Fruit fly (Drosophila melanogaster) whole organism: ENCODE measurements around the gene Ugt303B3.

Experiments used
- CG8478 ChIP-seq: fragments of >200 bp; optimal IDR thresholded peaks from 2 replicates; lab custom pipeline; 2018; ENCODE audit warnings: inconsistent platforms
- Dll ChIP-seq: fragments of >200 bp; optimal IDR thresholded peaks from 2 replicates; lab custom pipeline; 2017
- EcR ChIP-seq, 2 experiments: fragments of >200 bp; optimal IDR thresholded peaks; 2 replicates each; lab custom pipeline; 2017; ENCODE audit warnings: missing biosample characterization in 2 of 2, missing genetic modification characterization in 2 of 2, missing genetic modification reagents in 2 of 2
- pan ChIP-seq: fragments of >200 bp; optimal IDR thresholded peaks from 2 replicates; lab custom pipeline; 2017
- psq ChIP-seq: fragments of >200 bp; optimal IDR thresholded peaks from 2 replicates; lab custom pipeline; 2017
- usp ChIP-seq: fragments of >200 bp; optimal IDR thresholded peaks from 2 replicates; lab custom pipeline; 2017; ENCODE audit warnings: missing biosample characterization, missing genetic modification characterization, mixed read lengths

The Ugt303B3 gene

dm6 chr3R:23534609-23535008 lies at the start of gene Ugt303B3:
TSS of gene Ugt303B3 (minus strand) at chr3R:23534767.
- TF ChIP-seq Dll (lab: Kevin White, UChicago) (no peak), CG8478 (no peak), EcR (GFP tag; optimal IDR thresholded peaks at IDR 0.05; lab: Kevin White, UChicago) (no peak), psq (no peak), pan (lab: Kevin White, UChicago) (no peak), usp (GFP tag; lab: Kevin White, UChicago) (no peak)

- TF ChIP-seq EcR (GFP tag; optimal IDR thresholded peaks at IDR 0.05; lab: Kevin White, UChicago): no peak
- no peak for TF ChIP-seq psq
- no peak for TF ChIP-seq usp (GFP tag; lab: Kevin White, UChicago)
- TF ChIP-seq Dll (lab: Kevin White, UChicago): no peak
- TF ChIP-seq pan (lab: Kevin White, UChicago): no peak
- no peak for TF ChIP-seq CG8478
Measured at dm6 chr3R:23576618-23577017, 42.1 kb upstream of the Ugt303B3 start.

dm6 chr3R:23569195-23569594 lies 34.6 kb upstream of the Ugt303B3 start:
- TF ChIP-seq EcR (GFP tag; optimal IDR thresholded peaks at IDR 0.05; lab: Kevin White, UChicago): no peak
- no peak for TF ChIP-seq CG8478
- no peak for TF ChIP-seq Dll (lab: Kevin White, UChicago)
- no peak for TF ChIP-seq psq
- TF ChIP-seq pan (lab: Kevin White, UChicago): no peak
- TF ChIP-seq usp (GFP tag; lab: Kevin White, UChicago): no peak

dm6 chr3R:23557244-23557643 lies 22.7 kb upstream of the Ugt303B3 start, which contains the start of gene beat-IV:
TSS of gene beat-IV (plus strand) at chr3R:23557412.
- TF ChIP-seq CG8478 (no peak), usp (GFP tag; lab: Kevin White, UChicago) (no peak), pan (lab: Kevin White, UChicago) (no peak), EcR (GFP tag; optimal IDR thresholded peaks at IDR 0.05; lab: Kevin White, UChicago) (no peak), Dll (lab: Kevin White, UChicago) (no peak), psq (no peak)

dm6 chr3R:23556843-23557242 lies 22.3 kb upstream of the Ugt303B3 start, which contains the start of gene CG10164:
TSS of gene CG10164 (minus strand) at chr3R:23556943.
- TF ChIP-seq psq (no peak), EcR (GFP tag; optimal IDR thresholded peaks at IDR 0.05; lab: Kevin White, UChicago) (no peak), usp (GFP tag; lab: Kevin White, UChicago) (no peak), pan (lab: Kevin White, UChicago) (no peak), Dll (lab: Kevin White, UChicago) (no peak), CG8478 (no peak)

- TF ChIP-seq Dll (lab: Kevin White, UChicago): no peak
- TF ChIP-seq usp (GFP tag; lab: Kevin White, UChicago): no peak
- no peak for TF ChIP-seq EcR (GFP tag; optimal IDR thresholded peaks at IDR 0.05; lab: Kevin White, UChicago)
- no peak for TF ChIP-seq psq
- no peak for TF ChIP-seq pan (lab: Kevin White, UChicago)
- TF ChIP-seq CG8478: no peak
Measured at dm6 chr3R:23538719-23539145, 4.2 kb upstream of the Ugt303B3 start, which contains the start of gene Ugt303B2. TSS of gene Ugt303B2 (minus strand) at chr3R:23538908.

- TF ChIP-seq psq: no peak
- TF ChIP-seq Dll (lab: Kevin White, UChicago): no peak
Measured at dm6 chr3R:23536610-23537009, 2.0 kb upstream of the Ugt303B3 start, which contains the start of gene Ugt303B1. TSS of gene Ugt303B1 (minus strand) at chr3R:23536710.

- TF ChIP-seq psq: no peak
- TF ChIP-seq usp (GFP tag; lab: Kevin White, UChicago): no peak
- no peak for TF ChIP-seq CG8478
- no peak for TF ChIP-seq pan (lab: Kevin White, UChicago)
- no peak for TF ChIP-seq EcR (GFP tag; optimal IDR thresholded peaks at IDR 0.05; lab: Kevin White, UChicago)
- TF ChIP-seq Dll (lab: Kevin White, UChicago): no peak
Measured at dm6 chr3R:23530886-23531285, 3.7 kb downstream of the Ugt303B3 start, which contains the start of gene CG10175. TSS of gene CG10175 (minus strand) at chr3R:23530986.

dm6 chr3R:23527396-23527795 lies 7.2 kb downstream of the Ugt303B3 start:
- no peak for TF ChIP-seq usp (GFP tag; lab: Kevin White, UChicago)
- no peak for TF ChIP-seq psq
- TF ChIP-seq pan (lab: Kevin White, UChicago): no peak
- TF ChIP-seq Dll (lab: Kevin White, UChicago): no peak
- TF ChIP-seq CG8478: no peak
- no peak for TF ChIP-seq EcR (GFP tag; optimal IDR thresholded peaks at IDR 0.05; lab: Kevin White, UChicago)

dm6 chr3R:23526069-23526468 lies 8.5 kb downstream of the Ugt303B3 start:
- TF ChIP-seq pan (lab: Kevin White, UChicago) (no peak), usp (GFP tag; lab: Kevin White, UChicago) (no peak), psq (no peak), EcR (GFP tag; optimal IDR thresholded peaks at IDR 0.05; lab: Kevin White, UChicago) (no peak), Dll (lab: Kevin White, UChicago) (no peak), CG8478 (no peak)

dm6 chr3R:23522296-23522695 lies 12.3 kb downstream of the Ugt303B3 start:
- no peak for TF ChIP-seq Dll (lab: Kevin White, UChicago)
- no peak for TF ChIP-seq pan (lab: Kevin White, UChicago)
- TF ChIP-seq EcR (GFP tag; optimal IDR thresholded peaks at IDR 0.05; lab: Kevin White, UChicago): no peak
- TF ChIP-seq CG8478: no peak
- TF ChIP-seq usp (GFP tag; lab: Kevin White, UChicago): no peak
- no peak for TF ChIP-seq psq

dm6 chr3R:23521483-23521882 lies 13.1 kb downstream of the Ugt303B3 start, which contains the start of gene CG10177:
TSS of gene CG10177 (minus strand) at chr3R:23521583.
- TF ChIP-seq CG8478 (no peak), usp (GFP tag; lab: Kevin White, UChicago) (no peak), Dll (lab: Kevin White, UChicago) (no peak), EcR (GFP tag; optimal IDR thresholded peaks at IDR 0.05; lab: Kevin White, UChicago) (no peak)
